Worm (Caenorhabditis elegans) whole organism, L3 larva: ENCODE data around the gene nhr-106.
A peak's percentile ranks its signal among the peaks of the same experiment; 100 is the strongest.

Experiments used
- R02D3.7 ChIP-seq: fragments of 150-350 bp; optimal IDR thresholded peaks from 2 replicates; lab custom pipeline; 2014; ENCODE audit warnings: missing biosample characterization, missing genetic modification characterization
- ZK546.5 ChIP-seq: sonication (generic microtip); optimal IDR thresholded peaks from 2 replicates; lab custom pipeline; 2017; ENCODE audit warnings: missing biosample characterization, missing genetic modification characterization
- ama-1 ChIP-seq: fragments of 150-350 bp; optimal IDR thresholded peaks from 2 replicates; lab custom pipeline; 2018
- ceh-16 ChIP-seq: sonication (generic microtip); optimal IDR thresholded peaks from 2 replicates; lab custom pipeline; 2017; ENCODE audit warnings: missing biosample characterization, missing genetic modification characterization
- ceh-28 ChIP-seq: fragments of 150-350 bp; optimal IDR thresholded peaks from 2 replicates; lab custom pipeline; 2014; ENCODE audit warnings: missing biosample characterization, missing genetic modification reagents, missing genetic modification characterization
- ceh-82 ChIP-seq: fragments of 150-350 bp; optimal IDR thresholded peaks from 2 replicates; lab custom pipeline; 2014; ENCODE audit warnings: missing biosample characterization, missing genetic modification characterization
- daf-12 ChIP-seq: fragments of 150-350 bp; optimal IDR thresholded peaks from 2 replicates; lab custom pipeline; 2014; ENCODE audit warnings: missing biosample characterization, missing genetic modification reagents, missing genetic modification characterization
- elt-2 ChIP-seq: sonication (generic microtip); optimal IDR thresholded peaks from 2 replicates; lab custom pipeline; 2016; ENCODE audit warnings: missing genetic modification reagents, mild to moderate bottlenecking, missing genetic modification characterization, missing compliant biosample characterization
- elt-3 ChIP-seq, 3 experiments: fragments of 150-350 bp in 1 of 3; sonication (generic microtip) in 2 of 3; optimal IDR thresholded peaks; 2 replicates in 2 of 3; 4 replicates in 1 of 3; lab custom pipeline; 2014 to 2017; ENCODE audit warnings: missing biosample characterization in 3 of 3, missing genetic modification characterization in 3 of 3
- eor-1 ChIP-seq, 2 experiments: fragments of 150-350 bp; optimal IDR thresholded peaks; 2 replicates each; lab custom pipeline; 2014 to 2018; ENCODE audit warnings: missing biosample characterization in 2 of 2, missing genetic modification characterization in 2 of 2
- fkh-10 ChIP-seq: sonication (generic microtip); optimal IDR thresholded peaks from 2 replicates; lab custom pipeline; 2017; ENCODE audit warnings: missing biosample characterization, missing genetic modification reagents, missing genetic modification characterization
- fos-1 ChIP-seq: fragments of 150-350 bp; optimal IDR thresholded peaks from 2 replicates; lab custom pipeline; 2014; ENCODE audit warnings: missing biosample characterization, missing genetic modification characterization
- hmg-11 ChIP-seq: sonication (generic microtip); optimal IDR thresholded peaks from 2 replicates; lab custom pipeline; 2016; ENCODE audit warnings: missing genetic modification characterization, missing compliant biosample characterization
- nhr-12 ChIP-seq: fragments of 150-350 bp; optimal IDR thresholded peaks from 2 replicates; lab custom pipeline; 2014; ENCODE audit warnings: missing biosample characterization, missing genetic modification characterization
- nhr-23 ChIP-seq: fragments of 150-350 bp; optimal IDR thresholded peaks from 2 replicates; lab custom pipeline; 2014; ENCODE audit warnings: missing biosample characterization, missing genetic modification reagents, missing genetic modification characterization
- nhr-237 ChIP-seq: fragments of 150-350 bp; optimal IDR thresholded peaks from 2 replicates; lab custom pipeline; 2014; ENCODE audit warnings: missing biosample characterization, missing genetic modification characterization
- nhr-43 ChIP-seq: sonication (generic microtip); optimal IDR thresholded peaks from 2 replicates; lab custom pipeline; 2016; ENCODE audit warnings: mild to moderate bottlenecking, missing genetic modification characterization, missing compliant biosample characterization; ENCODE audit not compliant: poor library complexity, severe bottlenecking
- nhr-76 ChIP-seq: fragments of 150-350 bp; sonication (generic microtip); optimal IDR thresholded peaks from 5 replicates; lab custom pipeline; 2014; ENCODE audit warnings: missing biosample characterization, missing genetic modification characterization
- pha-4 ChIP-seq: fragments of 150-350 bp; optimal IDR thresholded peaks from 2 replicates; lab custom pipeline; 2014; ENCODE audit warnings: missing biosample characterization, missing genetic modification reagents, missing genetic modification characterization
- pqm-1 ChIP-seq: fragments of 150-350 bp; optimal IDR thresholded peaks from 2 replicates; lab custom pipeline; 2017; ENCODE audit warnings: missing biosample characterization, missing genetic modification characterization, inconsistent platforms
- sea-2 ChIP-seq: fragments of 150-350 bp; sonication (generic microtip); optimal IDR thresholded peaks from 4 replicates; lab custom pipeline; 2014; ENCODE audit warnings: missing biosample characterization, missing genetic modification reagents, missing genetic modification characterization
- skn-1 ChIP-seq: fragments of 150-350 bp; optimal IDR thresholded peaks from 2 replicates; lab custom pipeline; 2014; ENCODE audit warnings: missing biosample characterization, missing genetic modification characterization
- tbx-2 ChIP-seq: sonication (generic microtip); optimal IDR thresholded peaks from 2 replicates; lab custom pipeline; 2016; ENCODE audit warnings: mild to moderate bottlenecking, missing genetic modification characterization, missing compliant biosample characterization
- unc-62 ChIP-seq: fragments of 150-350 bp; sonication (generic microtip); optimal IDR thresholded peaks from 4 replicates; lab custom pipeline; 2014; ENCODE audit warnings: missing biosample characterization, missing genetic modification reagents, missing genetic modification characterization
- ztf-11 ChIP-seq: fragments of 150-350 bp; optimal IDR thresholded peaks from 2 replicates; lab custom pipeline; 2014; ENCODE audit warnings: missing biosample characterization, missing genetic modification characterization
- ztf-4 ChIP-seq: fragments of 150-350 bp; optimal IDR thresholded peaks from 2 replicates; lab custom pipeline; 2014; ENCODE audit warnings: missing biosample characterization, missing genetic modification characterization

Gene nhr-106

DNA sequence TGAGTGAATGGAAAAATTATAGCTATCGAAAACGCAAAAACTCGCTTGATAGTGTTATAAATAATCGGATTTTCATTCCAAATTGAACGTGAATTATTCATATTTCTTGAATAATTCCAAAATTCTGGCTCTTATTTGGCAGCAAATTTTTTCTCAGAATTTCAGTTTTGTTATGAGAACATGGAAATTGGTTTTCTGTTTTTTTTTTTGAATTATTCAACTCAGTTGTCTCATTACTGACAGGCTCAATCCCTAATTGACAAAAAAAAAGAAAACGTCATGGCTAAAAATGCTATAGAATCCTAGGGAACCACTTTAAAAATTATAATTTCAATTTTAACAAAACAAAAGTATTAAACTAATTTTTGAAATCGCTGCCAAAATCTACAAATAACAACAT is 40.3 kb upstream of the nhr-106 start, which contains the start of gene srh-35:
srh-35 (minus strand) TSS at position 101 of the 400 bp plus-strand sequence.
- TF ChIP-seq eor-1 (tag; optimal IDR thresholded peaks at IDR 0.05; lab: Kevin White, UChicago): no peak
- TF ChIP-seq ztf-4 (tag; lab: Kevin White, UChicago): no peak
- no peak for TF ChIP-seq elt-3 (tag; optimal IDR thresholded peaks at IDR 0.05; lab: Kevin White, UChicago)
- TF ChIP-seq daf-12 (tag; lab: Kevin White, UChicago): no peak
- no peak for TF ChIP-seq ZK546.5 (tag; lab: Kevin White, UChicago)
- TF ChIP-seq, all 47 proteins: peak for 0

DNA sequence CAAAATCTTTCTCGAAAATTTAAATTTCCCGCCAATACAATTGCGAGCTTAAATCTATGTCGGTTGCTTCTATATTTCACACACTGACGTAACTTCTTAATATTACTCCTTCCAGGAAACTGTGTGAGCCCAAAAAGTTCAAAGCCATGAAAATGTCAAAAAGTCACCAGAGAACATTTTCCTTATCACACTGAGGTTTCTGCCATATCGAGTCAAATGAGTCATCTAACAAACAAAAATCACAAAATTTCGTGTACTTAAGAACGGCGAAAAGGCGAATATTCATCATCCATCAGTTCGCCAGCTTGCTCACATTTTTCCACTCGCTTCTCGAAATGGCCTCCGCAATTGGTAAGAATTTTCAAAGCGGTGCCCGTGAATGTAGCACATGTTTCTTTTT is 39.7 kb upstream of the nhr-106 start, which contains the start of gene M02H5.8:
M02H5.8 (plus strand) TSS at position 297 of the 400 bp plus-strand sequence.
- peak; percentile 57 for TF ChIP-seq elt-2 (tag; lab: Kevin White, UChicago)
- peak; percentile 47 for TF ChIP-seq pqm-1 (tag; lab: Kevin White, UChicago)
- no peak for TF ChIP-seq ama-1 (lab: Kevin White, UChicago)

DNA sequence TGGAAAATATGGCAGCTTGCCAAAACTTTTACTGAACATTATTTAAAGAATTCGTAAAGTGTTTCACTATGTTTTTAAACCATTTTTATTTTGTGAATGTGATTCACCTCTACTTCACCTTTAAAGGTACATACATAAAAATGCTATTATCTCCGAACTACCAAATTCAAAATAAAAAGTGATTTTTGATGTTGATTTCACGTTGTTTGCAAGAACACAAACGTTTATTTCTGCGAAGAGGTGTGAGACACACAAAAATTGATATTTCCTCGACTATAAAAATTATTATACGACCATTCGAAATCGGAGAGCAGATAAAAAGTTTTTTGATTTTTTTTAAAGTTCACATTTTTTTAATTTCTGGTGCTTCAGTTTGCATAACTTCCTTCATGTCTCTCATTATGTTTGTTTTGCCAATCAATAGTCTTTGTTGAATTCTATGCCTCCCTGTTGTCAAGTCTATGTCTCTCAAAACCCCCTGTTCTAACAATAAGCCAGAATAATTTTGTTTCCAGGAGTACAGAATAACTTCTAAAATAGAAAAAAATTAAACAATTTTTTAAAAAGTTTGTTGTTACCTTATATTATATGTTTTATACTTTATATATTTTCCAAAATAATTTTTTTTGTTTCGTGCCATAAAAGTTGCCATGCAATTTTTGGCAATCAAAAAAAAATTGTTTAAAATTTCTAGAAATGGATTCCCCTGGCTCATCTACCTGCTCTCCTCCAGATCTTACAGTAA is 38.5 kb upstream of the nhr-106 start, which contains the start of gene nhr-123:
nhr-123 (plus strand) TSS at position 695 of the 745 bp plus-strand sequence.
- no peak for TF ChIP-seq tbx-2 (tag; lab: Kevin White, UChicago)
- TF ChIP-seq R02D3.7 (tag; lab: Kevin White, UChicago): no peak
- peak; percentile 35 for TF ChIP-seq elt-2 (tag; lab: Kevin White, UChicago)
- no peak for TF ChIP-seq nhr-23 (tag; lab: Kevin White, UChicago)
- TF ChIP-seq pha-4: peak; percentile 27
- TF ChIP-seq ZK546.5 (tag; lab: Kevin White, UChicago): no peak

DNA sequence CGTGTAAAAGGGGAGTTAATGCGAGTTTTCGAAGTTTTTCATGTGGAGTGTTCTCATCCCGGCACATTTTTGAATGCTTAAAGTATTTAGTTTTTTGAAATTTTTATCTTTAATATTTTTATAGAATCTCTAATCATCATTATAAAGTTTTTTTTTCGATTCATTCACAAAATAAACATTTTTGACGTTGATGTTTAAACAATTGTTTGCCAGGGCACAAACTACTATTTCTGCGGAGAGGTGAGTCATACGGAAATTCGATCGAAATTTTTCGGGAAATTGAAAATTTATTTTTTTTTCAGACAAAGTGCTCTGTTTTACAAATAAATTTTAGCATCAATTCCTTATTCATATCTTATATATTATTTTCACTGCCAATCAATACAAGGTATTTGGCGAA is 35.9 kb upstream of the nhr-106 start, which contains the start of gene nhr-98:
nhr-98 (plus strand) TSS at position 301 of the 400 bp plus-strand sequence.
- peak; percentile 2 for TF ChIP-seq pha-4
- TF ChIP-seq ceh-16 (tag; lab: Kevin White, UChicago): no peak

DNA sequence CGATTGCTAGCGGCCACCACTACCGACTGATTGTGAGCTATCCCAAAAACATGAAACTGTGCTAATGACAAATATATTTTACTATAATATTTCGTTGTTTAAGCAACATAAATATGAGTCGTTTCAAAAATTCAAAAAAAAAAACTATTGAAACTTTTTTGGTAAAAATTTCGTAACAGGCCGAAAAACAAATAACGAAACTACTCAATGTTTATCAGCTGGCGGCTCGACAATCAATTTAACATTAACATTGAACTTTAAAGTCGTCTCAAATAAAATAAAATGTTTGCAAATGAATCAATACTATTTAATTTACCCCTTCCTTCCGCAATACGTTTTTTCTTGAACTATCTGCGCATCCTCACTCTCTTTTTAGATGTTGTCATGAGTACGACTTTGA is 31.6 kb upstream of the nhr-106 start:
- no peak for TF ChIP-seq fos-1 (tag; lab: Kevin White, UChicago)
- TF ChIP-seq nhr-237 (tag; lab: Kevin White, UChicago): no peak
- peak; percentile 15 for TF ChIP-seq elt-2 (tag; lab: Kevin White, UChicago)
- no peak for TF ChIP-seq fkh-10
- TF ChIP-seq pha-4: peak; percentile 45
- TF ChIP-seq ceh-82 (tag; lab: Kevin White, UChicago): no peak
- no peak for TF ChIP-seq elt-3 (tag; optimal IDR thresholded peaks at IDR 0.05; lab: Kevin White, UChicago)

DNA sequence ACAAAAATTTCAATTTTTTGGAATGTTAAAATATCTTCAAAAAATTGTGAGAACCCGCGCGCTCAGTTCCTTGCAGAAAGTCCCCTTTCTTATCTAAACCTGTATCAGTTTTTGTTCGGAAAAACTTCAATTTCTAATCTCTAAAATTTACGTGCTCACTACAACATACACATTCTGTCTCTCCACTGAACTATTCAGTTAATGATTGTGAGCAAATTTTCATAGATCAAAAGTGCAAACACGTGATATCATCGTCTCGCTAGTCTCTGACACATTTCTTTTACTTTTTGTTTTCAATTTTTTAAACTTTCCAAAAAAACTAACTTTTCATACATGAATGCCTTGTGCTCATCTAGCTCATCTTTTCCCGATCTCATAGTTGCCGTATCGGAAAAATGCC is 30.0 kb upstream of the nhr-106 start, which contains the start of gene nhr-203:
nhr-203 (plus strand) TSS at position 332 of the 400 bp plus-strand sequence.
- TF ChIP-seq ceh-82 (tag; lab: Kevin White, UChicago): no peak
- TF ChIP-seq nhr-237 (tag; lab: Kevin White, UChicago): no peak
- TF ChIP-seq pha-4: peak; percentile 28
- TF ChIP-seq nhr-76 (tag; lab: Kevin White, UChicago): no peak
- peak; percentile 97 for TF ChIP-seq pqm-1 (tag; lab: Kevin White, UChicago)
- TF ChIP-seq elt-2 (tag; lab: Kevin White, UChicago): peak; percentile 91
- no peak for TF ChIP-seq ceh-28 (tag; lab: Kevin White, UChicago)
- TF ChIP-seq skn-1 (tag; lab: Kevin White, UChicago): peak; percentile 5

DNA sequence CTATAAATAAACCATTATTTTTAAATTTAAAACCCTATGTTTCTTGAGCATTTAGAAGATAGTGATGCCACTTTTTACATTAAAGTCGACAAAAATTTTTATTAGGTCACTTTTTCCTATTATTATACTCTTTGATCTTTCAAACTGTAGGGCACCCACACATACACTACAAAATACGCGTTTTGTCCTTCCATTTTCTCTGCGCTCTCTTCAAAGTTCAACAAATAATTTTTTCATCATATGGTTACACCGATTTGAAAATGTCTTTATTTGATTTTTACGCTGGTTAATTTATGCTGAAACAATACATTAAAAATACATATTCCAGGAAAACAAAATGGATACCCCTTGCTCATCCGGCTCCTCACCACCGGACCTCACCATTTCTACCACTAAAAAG is 27.2 kb upstream of the nhr-106 start, which contains the start of gene nhr-202:
nhr-202 (plus strand) TSS at position 326 of the 400 bp plus-strand sequence.
- no peak for TF ChIP-seq sea-2
- TF ChIP-seq ztf-11 (tag; lab: Kevin White, UChicago): no peak
- TF ChIP-seq pqm-1 (tag; lab: Kevin White, UChicago): peak; percentile 62
- TF ChIP-seq nhr-12: no peak
- TF ChIP-seq nhr-43 (tag; lab: Kevin White, UChicago): no peak
- peak; percentile 33 for TF ChIP-seq pha-4
- peak; percentile 38 for TF ChIP-seq nhr-23 (tag; lab: Kevin White, UChicago)
- TF ChIP-seq hmg-11 (tag; lab: Kevin White, UChicago): no peak
- TF ChIP-seq elt-2 (tag; lab: Kevin White, UChicago): peak; percentile 72
- TF ChIP-seq unc-62 (GFP tag; lab: Kevin White, UChicago): no peak
- TF ChIP-seq, all 47 proteins: peak for 4
